Fruit fly (Drosophila melanogaster): ENCODE measurements around the gene Keap1.
A peak's percentile ranks its signal among the peaks of the same experiment; 100 is the strongest.

Keap1 gene

DNA sequence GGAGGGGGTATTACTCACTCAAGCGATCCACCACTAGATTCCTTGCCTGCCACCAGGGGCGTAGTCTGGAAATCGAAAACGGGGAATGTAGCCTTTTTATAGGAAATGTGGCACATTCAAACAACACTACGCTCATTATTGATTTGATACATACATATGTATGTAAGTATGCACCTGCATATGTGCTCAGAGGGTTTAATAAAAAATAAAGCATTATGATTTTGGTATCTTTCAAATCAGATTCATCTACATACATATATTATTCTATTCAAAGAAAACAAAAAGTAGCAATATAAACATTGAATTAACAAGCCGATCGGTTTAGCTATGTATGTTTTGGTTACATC, 22.9 kb downstream of the Keap1 start (continued):
- TF ChIP-seq dan (GFP tag; IDR thresholded peaks at IDR 0.05) (no peak), Ets65A (GFP tag) (no peak), Hsf (GFP tag; optimal IDR thresholded peaks at IDR 0.05) (peak; percentile 3), z (GFP tag; IDR thresholded peaks at IDR 0.05) (no peak), CG11093 (GFP tag; IDR thresholded peaks at IDR 0.05) (no peak), lbe (GFP tag; optimal IDR thresholded peaks at IDR 0.05) (no peak), zfh2 (GFP tag; optimal IDR thresholded peaks at IDR 0.05) (no peak), Ets97D (GFP tag; optimal IDR thresholded peaks at IDR 0.05) (no peak), slou (GFP tag; optimal IDR thresholded peaks at IDR 0.05) (no peak), bigmax (GFP tag; optimal IDR thresholded peaks at IDR 0.05) (no peak), CG4820 (GFP tag; optimal IDR thresholded peaks at IDR 0.05) (no peak), Fer1 (GFP tag; optimal IDR thresholded peaks at IDR 0.05) (no peak), CG9609 (GFP tag; optimal IDR thresholded peaks at IDR 0.05) (no peak), CG15514 (GFP tag; optimal IDR thresholded peaks at IDR 0.05) (no peak), gem (tag; optimal IDR thresholded peaks at IDR 0.05) (peak; percentile 61), Taf1 (GFP tag; IDR thresholded peaks at IDR 0.05) (no peak), CG15696 (tag; optimal IDR thresholded peaks at IDR 0.05) (peak; percentile 17), fd64A (GFP tag; optimal IDR thresholded peaks at IDR 0.05) (no peak), Med (GFP tag) (no peak), Adf1 (GFP tag; IDR thresholded peaks at IDR 0.05) (no peak), CG31441 (GFP tag; IDR thresholded peaks at IDR 0.05) (peak; percentile 43; the same call in 1 of the 2 replicates), CG4424 (GFP tag; optimal IDR thresholded peaks at IDR 0.05) (peak; percentile 7), h (optimal IDR thresholded peaks at IDR 0.05) (no peak), CG2875 (GFP tag; optimal IDR thresholded peaks at IDR 0.05) (no peak), disco-r (GFP tag; optimal IDR thresholded peaks at IDR 0.05) (no peak), CG5245 (GFP tag; optimal IDR thresholded peaks at IDR 0.05) (peak; percentile 33), ase (GFP tag; IDR thresholded peaks at IDR 0.05) (peak; percentile 34; the same call in 1 of the 3 replicates), CG15479 (GFP tag; optimal IDR thresholded peaks at IDR 0.05) (no peak), Lim3 (GFP tag; IDR thresholded peaks at IDR 0.05) (no peak), crc (GFP tag; optimal IDR thresholded peaks at IDR 0.05) (no peak), sna (GFP tag; IDR thresholded peaks at IDR 0.05; ENCODE audit: partially characterized antibody) (no peak), CG7372 (GFP tag; IDR thresholded peaks at IDR 0.05) (no peak), slbo (GFP tag; IDR thresholded peaks at IDR 0.05) (no peak), seq (GFP tag; IDR thresholded peaks at IDR 0.05) (no peak), Bdp1 (GFP tag; optimal IDR thresholded peaks at IDR 0.05) (no peak), HLH3B (GFP tag; IDR thresholded peaks at IDR 0.05) (no peak), CG7963 (GFP tag; IDR thresholded peaks at IDR 0.05; ENCODE audit: partially characterized antibody) (no peak), Sox102F (GFP tag; optimal IDR thresholded peaks at IDR 0.05) (peak; percentile 33), wdn (GFP tag; IDR thresholded peaks at IDR 0.05) (no peak), luna (GFP tag; optimal IDR thresholded peaks at IDR 0.05) (no peak), CG5180 (GFP tag; optimal IDR thresholded peaks at IDR 0.05) (no peak), ash1 (GFP tag; optimal IDR thresholded peaks at IDR 0.05) (no peak), psq (GFP tag; optimal IDR thresholded peaks at IDR 0.05) (no peak), sisA (GFP tag; IDR thresholded peaks at IDR 0.05) (0 out of 2 replicates have a peak, but pooled peaks have one; percentile 18), Xrp1 (GFP tag; IDR thresholded peaks at IDR 0.05) (peak; percentile 38; the same call in 1 of the 2 replicates), CG31388 (GFP tag; optimal IDR thresholded peaks at IDR 0.05) (no peak), tgo (GFP tag; IDR thresholded peaks at IDR 0.05) (no peak), kah (GFP tag; optimal IDR thresholded peaks at IDR 0.05) (no peak), Trl (optimal IDR thresholded peaks at IDR 0.05) (no peak), Trl (GFP tag; optimal IDR thresholded peaks at IDR 0.05) (no peak), CG9437 (GFP tag; optimal IDR thresholded peaks at IDR 0.05) (no peak), CG30403 (GFP tag; optimal IDR thresholded peaks at IDR 0.05) (peak; percentile 27), amos (GFP tag; IDR thresholded peaks at IDR 0.05; ENCODE audit: partially characterized antibody) (no peak), Ptx1 (GFP tag; IDR thresholded peaks at IDR 0.05) (peak; percentile 49)

Data from whole organism, embryonic.